Fruit fly (Drosophila melanogaster) whole organism, embryonic: Measurements from ENCODE around the gene Uba4.

ENCODE experiments used
- Adf1 ChIP-seq: fragments of 200-800 bp; sonication (Bioruptor generic); IDR thresholded peaks from 2 replicates; pipeline ENCODE4 v1.3.6; 2022; ENCODE audit warnings: missing biosample characterization, missing genetic modification characterization
- Awh ChIP-seq: fragments of 200-800 bp; sonication (Bioruptor generic); IDR thresholded peaks from 2 replicates; pipeline ENCODE4, ENCODE4 v1.3.6; 2022; ENCODE audit warnings: missing biosample characterization, missing genetic modification characterization
- Blimp-1 ChIP-seq: fragments of 200-800 bp; sonication (Bioruptor generic); optimal IDR thresholded peaks from 3 replicates; lab custom pipeline; 2018; ENCODE audit warnings: missing biosample characterization, missing genetic modification characterization, mild to moderate bottlenecking, moderate library complexity, missing genetic modification reagents
- CG10431 ChIP-seq: fragments of 200-800 bp; sonication (Bioruptor generic); optimal IDR thresholded peaks from 3 replicates; lab custom pipeline; 2018; ENCODE audit warnings: missing biosample characterization, mild to moderate bottlenecking, missing genetic modification characterization
- CG10565 ChIP-seq: fragments of 200-800 bp; sonication (Bioruptor generic); optimal IDR thresholded peaks from 3 replicates; lab custom pipeline; 2016; ENCODE audit warnings: missing biosample characterization, mild to moderate bottlenecking, missing genetic modification characterization
- CG14014 ChIP-seq: fragments of 200-800 bp; sonication (Bioruptor generic); IDR thresholded peaks from 2 replicates; pipeline ENCODE4 v1.3.6; 2022; ENCODE audit warnings: missing biosample characterization, missing genetic modification characterization
- CG16779 ChIP-seq: fragments of 200-800 bp; sonication (Bioruptor generic); IDR thresholded peaks from 2 replicates; pipeline ENCODE4 v1.3.6; 2022; ENCODE audit warnings: missing biosample characterization, missing genetic modification characterization
- CG16815 ChIP-seq: fragments of 200-800 bp; sonication (Bioruptor generic); optimal IDR thresholded peaks from 3 replicates; lab custom pipeline; 2017; ENCODE audit warnings: missing biosample characterization, mild to moderate bottlenecking, missing genetic modification characterization
- CG17829 ChIP-seq: fragments of 200-800 bp; optimal IDR thresholded peaks from 2 replicates; lab custom pipeline; 2019; ENCODE audit warnings: missing biosample characterization, mild to moderate bottlenecking, missing genetic modification characterization, moderate library complexity
- CG18619 ChIP-seq: fragments of 200-800 bp; sonication (Bioruptor generic); optimal IDR thresholded peaks from 3 replicates; lab custom pipeline; 2017; ENCODE audit warnings: missing biosample characterization, mild to moderate bottlenecking, missing genetic modification characterization
- CG2116 ChIP-seq: fragments of 200-800 bp; sonication (Bioruptor generic); optimal IDR thresholded peaks from 3 replicates; lab custom pipeline; 2018; ENCODE audit warnings: missing biosample characterization, mild to moderate bottlenecking, missing genetic modification characterization
- CG2120 ChIP-seq: fragments of 200-800 bp; sonication (Bioruptor generic); optimal IDR thresholded peaks from 3 replicates; lab custom pipeline; 2016; ENCODE audit warnings: missing biosample characterization, missing genetic modification characterization
- CG2202 ChIP-seq: fragments of 200-800 bp; sonication (Bioruptor generic); optimal IDR thresholded peaks from 2 replicates; lab custom pipeline; 2018; ENCODE audit warnings: missing biosample characterization, mild to moderate bottlenecking, missing genetic modification characterization
- CG31365 ChIP-seq: fragments of 200-800 bp; sonication (Bioruptor generic); optimal IDR thresholded peaks from 2 replicates; lab custom pipeline; 2018; ENCODE audit warnings: missing biosample characterization, mild to moderate bottlenecking, missing genetic modification characterization
- CG3163 ChIP-seq: fragments of 200-800 bp; sonication (Bioruptor generic); optimal IDR thresholded peaks from 3 replicates; lab custom pipeline; 2016; ENCODE audit warnings: missing biosample characterization, missing genetic modification characterization
- CG4282 ChIP-seq: fragments of 200-800 bp; sonication (Bioruptor generic); optimal IDR thresholded peaks from 2 replicates; lab custom pipeline; 2016; ENCODE audit warnings: missing biosample characterization, missing genetic modification characterization
- CG4617 ChIP-seq: fragments of 200-800 bp; sonication (Bioruptor generic); optimal IDR thresholded peaks from 3 replicates; lab custom pipeline; 2016; ENCODE audit warnings: missing biosample characterization, missing genetic modification characterization, borderline replicate concordance
- CG4854 ChIP-seq: fragments of 200-800 bp; sonication (Bioruptor generic); optimal IDR thresholded peaks from 2 replicates; lab custom pipeline; 2016; ENCODE audit warnings: missing biosample characterization, missing genetic modification characterization, inconsistent platforms
- CG6765 ChIP-seq: fragments of 200-800 bp; sonication (Bioruptor generic); optimal IDR thresholded peaks from 3 replicates; lab custom pipeline; 2017; ENCODE audit warnings: missing biosample characterization, mild to moderate bottlenecking, missing genetic modification characterization
- CG7839 ChIP-seq: fragments of 200-800 bp; sonication (Bioruptor generic); optimal IDR thresholded peaks from 3 replicates; lab custom pipeline; 2018; ENCODE audit warnings: missing biosample characterization, mild to moderate bottlenecking, missing genetic modification characterization, moderate library complexity
- CG8089 ChIP-seq: fragments of 200-800 bp; sonication (Bioruptor generic); optimal IDR thresholded peaks from 3 replicates; lab custom pipeline; 2016; ENCODE audit warnings: missing biosample characterization, missing genetic modification characterization
- CG9876 ChIP-seq: fragments of 200-800 bp; sonication (Bioruptor generic); optimal IDR thresholded peaks from 2 replicates; lab custom pipeline; 2016; ENCODE audit warnings: missing biosample characterization, missing genetic modification characterization
- CG9932 ChIP-seq: fragments of 200-800 bp; sonication (Bioruptor generic); IDR thresholded peaks from 2 replicates; pipeline ENCODE4 v1.3.6; 2022; ENCODE audit warnings: missing biosample characterization, missing genetic modification characterization
- CHES-1-like ChIP-seq: fragments of 200-800 bp; sonication (Bioruptor generic); optimal IDR thresholded peaks from 2 replicates; lab custom pipeline; 2016; ENCODE audit warnings: missing biosample characterization, missing genetic modification characterization
- CoRest ChIP-seq: fragments of 200-800 bp; sonication (Bioruptor generic); optimal IDR thresholded peaks from 3 replicates; lab custom pipeline; 2018; ENCODE audit warnings: missing biosample characterization, mild to moderate bottlenecking, missing genetic modification characterization, moderate library complexity
- Dip2 ChIP-seq: fragments of 200-800 bp; sonication (Bioruptor generic); IDR thresholded peaks from 2 replicates; pipeline ENCODE4 v1.3.6; 2022; ENCODE audit warnings: missing biosample characterization, missing genetic modification characterization
- Dip3 ChIP-seq: fragments of 200-800 bp; sonication (Bioruptor generic); optimal IDR thresholded peaks from 3 replicates; lab custom pipeline; 2016; ENCODE audit warnings: missing biosample characterization, missing genetic modification characterization
- Drgx ChIP-seq: fragments of 200-800 bp; sonication (Bioruptor generic); IDR thresholded peaks from 2 replicates; pipeline ENCODE4 v1.3.6; 2022; ENCODE audit warnings: missing biosample characterization, missing genetic modification characterization
- GATAe ChIP-seq: fragments of 200-800 bp; sonication (Bioruptor generic); conservative IDR thresholded peaks from 2 replicates; pipeline ENCODE4 v1.3.6; 2022; ENCODE audit warnings: missing biosample characterization, missing genetic modification characterization
- Opbp ChIP-seq: fragments of 200-800 bp; sonication (Bioruptor generic); IDR thresholded peaks from 3 replicates; pipeline ENCODE4 v1.3.6; 2022; ENCODE audit warnings: missing biosample characterization, missing genetic modification characterization; ENCODE audit not compliant: partially characterized antibody
- Rfx ChIP-seq: fragments of 200-800 bp; sonication (Bioruptor generic); IDR thresholded peaks from 2 replicates; pipeline ENCODE4 v1.3.6; 2022; ENCODE audit warnings: missing biosample characterization, missing genetic modification characterization
- Tbp ChIP-seq: fragments of >200 bp; optimal IDR thresholded peaks from 2 replicates; lab custom pipeline; 2018; ENCODE audit warnings: missing biosample characterization, missing genetic modification characterization
- Usf ChIP-seq: fragments of 200-800 bp; sonication (Bioruptor generic); optimal IDR thresholded peaks from 2 replicates; lab custom pipeline; 2017; ENCODE audit warnings: missing genotype, missing biosample characterization, missing genetic modification characterization
- ab ChIP-seq: fragments of 200-800 bp; sonication (Bioruptor generic); optimal IDR thresholded peaks from 2 replicates; lab custom pipeline; 2016; ENCODE audit warnings: missing biosample characterization, missing genetic modification characterization
- bbx ChIP-seq: fragments of 200-800 bp; sonication (Bioruptor generic); IDR thresholded peaks from 2 replicates; pipeline ENCODE4 v1.3.6; 2022; ENCODE audit warnings: missing biosample characterization, missing genetic modification characterization; ENCODE audit not compliant: partially characterized antibody
- bcd ChIP-seq: fragments of 200-800 bp; sonication (Bioruptor generic); optimal IDR thresholded peaks from 2 replicates; lab custom pipeline; 2017; ENCODE audit warnings: missing biosample characterization, mild to moderate bottlenecking, missing genetic modification characterization
- cas ChIP-seq: fragments of 200-800 bp; sonication (Bioruptor generic); IDR thresholded peaks from 2 replicates; pipeline ENCODE4 v1.3.6; 2022; ENCODE audit warnings: missing biosample characterization, missing genetic modification characterization
- cato ChIP-seq: fragments of 200-800 bp; sonication (Bioruptor generic); optimal IDR thresholded peaks from 2 replicates; lab custom pipeline; 2016; ENCODE audit warnings: missing biosample characterization, missing genetic modification characterization, borderline replicate concordance
- ems ChIP-seq: fragments of 200-800 bp; sonication (Bioruptor generic); optimal IDR thresholded peaks from 3 replicates; lab custom pipeline; 2016; ENCODE audit warnings: missing biosample characterization, missing genetic modification characterization
- fd102C ChIP-seq: fragments of 200-800 bp; sonication (Bioruptor generic); optimal IDR thresholded peaks from 2 replicates; lab custom pipeline; 2018; ENCODE audit warnings: missing biosample characterization, mild to moderate bottlenecking, missing genetic modification characterization, moderate library complexity
- ftz-f1 ChIP-seq: fragments of 200-800 bp; sonication (Bioruptor generic); optimal IDR thresholded peaks from 2 replicates; lab custom pipeline; 2016; ENCODE audit warnings: missing biosample characterization, missing genetic modification characterization
- gcm ChIP-seq: fragments of 200-800 bp; sonication (Bioruptor generic); optimal IDR thresholded peaks from 2 replicates; lab custom pipeline; 2019; ENCODE audit warnings: missing biosample characterization, mild to moderate bottlenecking, missing genetic modification characterization, moderate library complexity
- gem ChIP-seq: fragments of 200-800 bp; sonication (Bioruptor generic); optimal IDR thresholded peaks from 2 replicates; lab custom pipeline; 2019; ENCODE audit warnings: missing biosample characterization, mild to moderate bottlenecking, missing genetic modification characterization, moderate library complexity
- gro ChIP-seq: fragments of 200-800 bp; sonication (Bioruptor generic); optimal IDR thresholded peaks from 2 replicates; lab custom pipeline; 2016; ENCODE audit warnings: missing biosample characterization, missing genetic modification characterization
- org-1 ChIP-seq: fragments of 200-800 bp; sonication (Bioruptor generic); optimal IDR thresholded peaks from 2 replicates; lab custom pipeline; 2017; ENCODE audit warnings: missing biosample characterization, missing genetic modification characterization
- pho ChIP-seq: fragments of 200-800 bp; sonication (Bioruptor generic); optimal IDR thresholded peaks from 2 replicates; lab custom pipeline; 2016; ENCODE audit warnings: missing biosample characterization, missing genetic modification characterization
- pzg ChIP-seq: fragments of 200-800 bp; sonication (Bioruptor generic); optimal IDR thresholded peaks from 3 replicates; lab custom pipeline; 2018; ENCODE audit warnings: missing biosample characterization, mild to moderate bottlenecking, missing genetic modification characterization, moderate library complexity
- tll ChIP-seq, 2 experiments: fragments of 200-800 bp in 1 of 2; fragments of >200 bp in 1 of 2; sonication (Bioruptor generic) in 1 of 2; optimal IDR thresholded peaks; 2 replicates each; lab custom pipeline; 2017 to 2019; ENCODE audit warnings: missing biosample characterization in 2 of 2, missing genetic modification characterization in 2 of 2, mild to moderate bottlenecking in 1 of 2, moderate library complexity in 1 of 2
- zen2 ChIP-seq: fragments of 200-800 bp; sonication (Bioruptor generic); IDR thresholded peaks from 3 replicates; pipeline ENCODE4 v1.3.6; 2022; ENCODE audit warnings: missing biosample characterization, missing genetic modification characterization; ENCODE audit not compliant: partially characterized antibody
- zfh1 ChIP-seq: fragments of 200-800 bp; sonication (Bioruptor generic); IDR thresholded peaks from 3 replicates; pipeline ENCODE4 v1.3.6; 2022; ENCODE audit warnings: missing biosample characterization, missing genetic modification characterization
- zfh2 ChIP-seq: fragments of 200-800 bp; sonication (Bioruptor generic); optimal IDR thresholded peaks from 2 replicates; lab custom pipeline; 2016; ENCODE audit warnings: missing biosample characterization, missing genetic modification characterization

Gene Uba4

DNA sequence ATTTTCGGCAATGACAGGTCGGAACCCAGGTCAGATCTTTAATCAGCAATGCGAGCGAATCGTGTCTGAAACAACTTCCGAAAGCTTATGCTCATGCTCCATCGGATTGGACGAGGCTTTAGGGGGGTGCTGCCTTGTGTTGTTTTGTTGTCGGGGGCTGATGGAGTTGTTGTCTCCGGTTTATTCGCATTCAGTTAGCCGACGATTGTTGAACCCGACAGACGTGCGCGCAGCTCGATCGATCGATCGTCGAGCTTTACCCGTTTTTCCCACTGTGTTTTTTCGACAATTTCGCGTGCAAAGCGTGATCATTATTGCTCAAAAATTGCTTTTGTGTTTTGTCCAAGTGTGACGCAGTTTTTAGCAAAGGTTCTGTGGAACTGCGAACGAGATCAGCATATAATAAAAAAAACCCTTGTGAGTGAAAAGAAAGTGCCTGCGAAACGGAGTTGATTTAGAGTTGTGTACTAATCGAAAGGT is 11.8 kb downstream of the Uba4 start, which contains the start of gene CG17834 (continued):
- no peak for TF ChIP-seq zfh2 (GFP tag; lab: Kevin White, UChicago)
- no peak for TF ChIP-seq CG31365 (tag; lab: Kevin White, UChicago)
- no peak for TF ChIP-seq CG4854 (GFP tag; lab: Kevin White, UChicago)
- no peak for TF ChIP-seq ems (GFP tag; lab: Kevin White, UChicago)
- TF ChIP-seq cas (GFP tag; lab: Robert Waterston, UW): no peak
- TF ChIP-seq CG14014: no peak; the same call in 1 of the 2 replicates
- no peak for TF ChIP-seq CG3163 (GFP tag; lab: Kevin White, UChicago)
- TF ChIP-seq bbx (GFP tag; lab: Robert Waterston, UW): 0 out of 2 replicates have a peak, but pooled peaks have one; percentile 7
- TF ChIP-seq CG2116 (GFP tag; lab: Kevin White, UChicago): no peak
- no peak for TF ChIP-seq CG4282 (GFP tag; lab: Kevin White, UChicago)
- TF ChIP-seq Dip3: no peak
- no peak for TF ChIP-seq CG17829
- no peak for TF ChIP-seq CG2202 (tag; lab: Kevin White, UChicago)
- TF ChIP-seq CG8089 (GFP tag; lab: Kevin White, UChicago): no peak
- TF ChIP-seq gro (GFP tag; lab: Kevin White, UChicago): no peak
- TF ChIP-seq zfh1 (GFP tag; lab: Robert Waterston, UW): no peak
- TF ChIP-seq zen2 (GFP tag; lab: Robert Waterston, UW): no peak
- TF ChIP-seq Usf: no peak
- 0 out of 2 replicates have a peak, but pooled peaks have one; percentile 18 for TF ChIP-seq Drgx (GFP tag; lab: Robert Waterston, UW)
- TF ChIP-seq cato: no peak
- no peak for TF ChIP-seq Blimp-1 (GFP tag; lab: Kevin White, UChicago)
- no peak for TF ChIP-seq ftz-f1 (GFP tag; lab: Kevin White, UChicago)
- TF ChIP-seq CG16815 (GFP tag; lab: Kevin White, UChicago): no peak
- 0 out of 2 replicates have a peak, but pooled peaks have one; percentile 16 for TF ChIP-seq CG9932
- no peak for TF ChIP-seq Opbp
- no peak for TF ChIP-seq fd102C
- no peak for TF ChIP-seq CG10431 (GFP tag; lab: Kevin White, UChicago)
- no peak for TF ChIP-seq org-1
- TF ChIP-seq CG7839 (tag; lab: Kevin White, UChicago): no peak
- no peak for TF ChIP-seq gcm (GFP tag; lab: Kevin White, UChicago)
- TF ChIP-seq Tbp (GFP tag; lab: Kevin White, UChicago): no peak
- no peak for TF ChIP-seq Dip2
- TF ChIP-seq CG16779 (GFP tag; lab: Robert Waterston, UW): no peak
- TF ChIP-seq CG18619 (GFP tag; lab: Kevin White, UChicago): no peak
- TF ChIP-seq CG6765 (GFP tag; lab: Kevin White, UChicago): peak; percentile 40
- TF ChIP-seq Rfx: peak; percentile 52
- no peak for TF ChIP-seq pzg (GFP tag; lab: Kevin White, UChicago)
- TF ChIP-seq CG10565: no peak
- no peak for TF ChIP-seq CoRest
- no peak for TF ChIP-seq CG9876 (GFP tag; lab: Kevin White, UChicago)
- no peak for TF ChIP-seq CG4617 (GFP tag; lab: Kevin White, UChicago)
- peak; percentile 22; the same call in 1 of the 2 replicates for TF ChIP-seq Adf1
- TF ChIP-seq bcd (GFP tag; lab: Kevin White, UChicago): no peak
- TF ChIP-seq Awh (GFP tag; lab: Robert Waterston, UW): no peak
- TF ChIP-seq CG2120 (GFP tag; lab: Kevin White, UChicago): no peak
- no peak for TF ChIP-seq tll (GFP tag; optimal IDR thresholded peaks at IDR 0.05; lab: Kevin White, UChicago)
- TF ChIP-seq pho (GFP tag; lab: Kevin White, UChicago): no peak
- TF ChIP-seq CHES-1-like (GFP tag; lab: Kevin White, UChicago): no peak
- no peak for TF ChIP-seq ab
- no peak for TF ChIP-seq GATAe (GFP tag; lab: Robert Waterston, UW)
- TF ChIP-seq gem: no peak
